Fruit fly (Drosophila melanogaster): ENCODE results near the gene CG46462.

DNA sequence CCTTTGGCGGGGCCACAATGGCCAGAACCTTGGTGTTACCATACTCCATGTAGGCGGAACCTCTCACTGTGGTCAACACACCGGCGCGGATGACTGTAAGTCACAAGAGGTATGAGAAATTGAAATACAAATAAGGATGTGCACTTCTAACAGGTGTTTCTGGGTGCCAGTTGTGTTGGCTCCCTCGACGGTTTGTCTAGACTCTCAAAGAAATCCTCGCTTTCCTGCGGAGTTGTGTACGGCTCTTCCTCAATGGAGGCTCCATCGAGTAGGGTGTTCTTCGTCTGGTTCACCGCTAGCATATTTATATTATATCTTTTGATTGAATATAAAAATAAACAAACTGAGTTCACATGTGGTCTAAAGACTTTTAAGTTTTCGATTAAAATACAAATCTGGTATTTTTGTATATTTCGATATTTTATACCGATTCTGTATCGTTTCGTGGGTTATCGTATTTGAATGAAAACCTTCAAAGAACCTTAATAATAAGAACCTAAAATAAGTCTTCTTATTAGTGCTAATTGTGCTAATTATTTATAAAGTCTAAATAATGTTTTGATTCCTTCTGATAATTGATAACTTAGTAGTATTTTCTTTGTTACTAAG lies 18.1 kb upstream of the CG46462 start, which contains the start of gene Mtr3:
- TF ChIP-seq CG11617 (GFP tag; optimal IDR thresholded peaks at IDR 0.05), result no peak
- TF ChIP-seq Crg-1 (GFP tag; optimal IDR thresholded peaks at IDR 0.05), result no peak
- no peak for TF ChIP-seq ovo (GFP tag; optimal IDR thresholded peaks at IDR 0.05)
- no peak for TF ChIP-seq toe (GFP tag; optimal IDR thresholded peaks at IDR 0.05)
- no peak for TF ChIP-seq Clk (GFP tag; optimal IDR thresholded peaks at IDR 0.05)
- no peak for TF ChIP-seq Hr96 (GFP tag; optimal IDR thresholded peaks at IDR 0.05)
- peak; percentile 18 for TF ChIP-seq bab1 (GFP tag; optimal IDR thresholded peaks at IDR 0.05)
- no peak for TF ChIP-seq tj (GFP tag; optimal IDR thresholded peaks at IDR 0.05)
- TF ChIP-seq pad (GFP tag; optimal IDR thresholded peaks at IDR 0.05), result no peak
- TF ChIP-seq CG14711 (tag; optimal IDR thresholded peaks at IDR 0.05), result no peak
